Worm (Caenorhabditis elegans): ENCODE data around the gene Y43F8B.2.
A peak's percentile ranks its signal among the peaks of the same experiment; 100 is the strongest.

Y43F8B.2 gene

ce11 chrV:19546100-19546499, 13.2 kb upstream of the Y43F8B.2 start, which contains the start of gene Y43F8B.1:
TSS of gene Y43F8B.1 (minus strand) at chrV:19546200.
- TF ChIP-seq nhr-47 (tag; optimal IDR thresholded peaks at IDR 0.05): no peak

- TF ChIP-seq lin-15B (tag; optimal IDR thresholded peaks at IDR 0.05) (no peak), elt-3 (tag; optimal IDR thresholded peaks at IDR 0.05) (no peak), unc-30 (tag; optimal IDR thresholded peaks at IDR 0.05) (no peak), irx-1 (tag; optimal IDR thresholded peaks at IDR 0.05) (no peak), aha-1 (tag; optimal IDR thresholded peaks at IDR 0.05) (no peak), xbp-1 (tag; optimal IDR thresholded peaks at IDR 0.05) (no peak), efl-3 (GFP tag; optimal IDR thresholded peaks at IDR 0.05) (no peak), pqm-1 (tag; optimal IDR thresholded peaks at IDR 0.05) (no peak), fkh-4 (tag; optimal IDR thresholded peaks at IDR 0.05; ENCODE audit: borderline replicate concordance) (no peak), lin-35 (GFP tag; optimal IDR thresholded peaks at IDR 0.05) (no peak), blmp-1 (tag; optimal IDR thresholded peaks at IDR 0.05) (no peak), ceh-63 (GFP tag; optimal IDR thresholded peaks at IDR 0.05) (no peak), egl-13 (tag; optimal IDR thresholded peaks at IDR 0.05) (no peak), lir-3 (tag; optimal IDR thresholded peaks at IDR 0.05; ENCODE audit: poor library complexity) (no peak), egl-27 (tag; optimal IDR thresholded peaks at IDR 0.05) (no peak), nhr-11 (tag; optimal IDR thresholded peaks at IDR 0.05) (no peak), mep-1 (tag; optimal IDR thresholded peaks at IDR 0.05) (no peak), elt-2 (tag; optimal IDR thresholded peaks at IDR 0.05) (no peak), tbx-2 (tag; optimal IDR thresholded peaks at IDR 0.05) (no peak)
Observed at ce11 chrV:19545026-19545425, 12.1 kb upstream of the Y43F8B.2 start.

- no peak for TF ChIP-seq lin-35 (GFP tag; optimal IDR thresholded peaks at IDR 0.05)
- no peak for TF ChIP-seq hlh-4 (tag; optimal IDR thresholded peaks at IDR 0.05)
- TF ChIP-seq nhr-11 (tag; optimal IDR thresholded peaks at IDR 0.05): no peak
- TF ChIP-seq egl-13 (tag; optimal IDR thresholded peaks at IDR 0.05): no peak
Observed at ce11 chrV:19543509-19543908, 10.6 kb upstream of the Y43F8B.2 start.

- TF ChIP-seq nhr-19 (GFP tag; conservative IDR thresholded peaks at IDR 0.05) (0 out of 2 replicates have a peak, but pooled peaks have one; percentile 6), lin-14 (GFP tag; optimal IDR thresholded peaks at IDR 0.05) (peak; percentile 77), egl-27 (tag; optimal IDR thresholded peaks at IDR 0.05) (no peak), fos-1 (tag; optimal IDR thresholded peaks at IDR 0.05) (no peak), ceh-8 (GFP tag; optimal IDR thresholded peaks at IDR 0.05) (peak; percentile 76), elt-2 (tag; optimal IDR thresholded peaks at IDR 0.05) (no peak), nhr-85 (tag) (no peak), Y116A8C.19 (tag; optimal IDR thresholded peaks at IDR 0.05; ENCODE audit: borderline replicate concordance) (no peak), aly-2 (tag; optimal IDR thresholded peaks at IDR 0.05) (no peak), snu-23 (GFP tag; optimal IDR thresholded peaks at IDR 0.05) (no peak), dsc-1 (tag; optimal IDR thresholded peaks at IDR 0.05) (no peak)
Observed at ce11 chrV:19540916-19541315, 8.0 kb upstream of the Y43F8B.2 start.

- TF ChIP-seq nhr-19 (GFP tag; conservative IDR thresholded peaks at IDR 0.05) (peak; percentile 75), xbp-1 (tag; optimal IDR thresholded peaks at IDR 0.05) (no peak), unc-30 (tag; optimal IDR thresholded peaks at IDR 0.05) (no peak), pqm-1 (tag; optimal IDR thresholded peaks at IDR 0.05) (no peak), hlh-17 (GFP tag; optimal IDR thresholded peaks at IDR 0.05; ENCODE audit: borderline replicate concordance) (no peak), C16A3.4 (tag; optimal IDR thresholded peaks at IDR 0.05) (no peak), ceh-63 (GFP tag; optimal IDR thresholded peaks at IDR 0.05) (no peak), nhr-77 (tag; optimal IDR thresholded peaks at IDR 0.05) (no peak), ceh-88 (GFP tag; IDR thresholded peaks at IDR 0.05) (no peak), nhr-71 (tag; optimal IDR thresholded peaks at IDR 0.05) (peak; percentile 32), efl-1 (optimal IDR thresholded peaks at IDR 0.05) (no peak), efl-1 (GFP tag; optimal IDR thresholded peaks at IDR 0.05 in 1 of 2) (peak in 1 of 2 experiments; percentile 47), grh-1 (GFP tag; IDR thresholded peaks at IDR 0.05) (no peak), lsy-2 (tag; optimal IDR thresholded peaks at IDR 0.05) (peak in 1 of 2 experiments; percentile 15), ets-5 (GFP tag; IDR thresholded peaks at IDR 0.05) (no peak), egl-27 (tag; optimal IDR thresholded peaks at IDR 0.05) (no peak), jun-1 (tag; optimal IDR thresholded peaks at IDR 0.05) (no peak), vab-15 (tag; optimal IDR thresholded peaks at IDR 0.05) (no peak), lin-15B (tag; optimal IDR thresholded peaks at IDR 0.05) (no peak), alr-1 (tag; optimal IDR thresholded peaks at IDR 0.05; ENCODE audit: borderline replicate concordance) (no peak), ceh-82 (tag; optimal IDR thresholded peaks at IDR 0.05) (no peak), lin-13 (GFP tag; optimal IDR thresholded peaks at IDR 0.05) (no peak), ceh-90 (tag; optimal IDR thresholded peaks at IDR 0.05) (no peak)
Observed at ce11 chrV:19533480-19533879, 570 bp upstream of the Y43F8B.2 start.
